Fruit fly (Drosophila melanogaster) whole organism, prepupa: ENCODE results near the gene Cyp6d4.

Experiments
- Blimp-1 ChIP-seq: fragments of 200-800 bp; sonication (Bioruptor generic); optimal IDR thresholded peaks from 3 replicates; lab custom pipeline; 2017; ENCODE audit warnings: missing biosample characterization, missing genetic modification characterization, mild to moderate bottlenecking, moderate library complexity, missing genetic modification reagents
- CG10631 ChIP-seq: fragments of 200-800 bp; sonication (Bioruptor generic); optimal IDR thresholded peaks from 2 replicates; lab custom pipeline; 2016; ENCODE audit warnings: missing biosample characterization, missing genetic modification characterization
- CG11294 ChIP-seq: fragments of 200-800 bp; sonication (Bioruptor generic); IDR thresholded peaks from 2 replicates; pipeline ENCODE4 v1.3.6; 2022; ENCODE audit warnings: missing biosample characterization, missing genetic modification characterization
- CG11902 ChIP-seq: fragments of 200-800 bp; sonication (Bioruptor generic); optimal IDR thresholded peaks from 3 replicates; lab custom pipeline; 2016; ENCODE audit warnings: missing biosample characterization, missing genetic modification characterization
- CG15336 ChIP-seq: fragments of 200-800 bp; sonication (Bioruptor generic); IDR thresholded peaks from 2 replicates; pipeline ENCODE4 v1.3.6; 2022; ENCODE audit warnings: missing biosample characterization, missing genetic modification characterization
- CG16779 ChIP-seq: fragments of 200-800 bp; sonication (Bioruptor generic); optimal IDR thresholded peaks from 3 replicates; lab custom pipeline; 2017; ENCODE audit warnings: missing biosample characterization, mild to moderate bottlenecking, missing genetic modification characterization
- CG3032 ChIP-seq: fragments of 200-800 bp; optimal IDR thresholded peaks from 2 replicates; lab custom pipeline; 2019; ENCODE audit warnings: missing biosample characterization, mild to moderate bottlenecking, missing genetic modification characterization, moderate library complexity
- CG31627 ChIP-seq: fragments of 200-800 bp; sonication (Bioruptor generic); optimal IDR thresholded peaks from 3 replicates; lab custom pipeline; 2016; ENCODE audit warnings: missing biosample characterization, missing genetic modification characterization
- CG32006 ChIP-seq: fragments of 200-800 bp; sonication (Bioruptor generic); optimal IDR thresholded peaks from 3 replicates; lab custom pipeline; 2017; ENCODE audit warnings: missing biosample characterization, mild to moderate bottlenecking, missing genetic modification characterization
- CG34406 ChIP-seq: fragments of 200-800 bp; sonication (Bioruptor generic); optimal IDR thresholded peaks from 3 replicates; lab custom pipeline; 2016; ENCODE audit warnings: missing biosample characterization, missing genetic modification characterization
- CG3919 ChIP-seq: fragments of 200-800 bp; sonication (Bioruptor generic); optimal IDR thresholded peaks from 3 replicates; lab custom pipeline; 2016; ENCODE audit warnings: missing biosample characterization, missing genetic modification characterization
- CG4318 ChIP-seq: fragments of 200-800 bp; sonication (Bioruptor generic); optimal IDR thresholded peaks from 3 replicates; lab custom pipeline; 2017; ENCODE audit warnings: missing biosample characterization, mild to moderate bottlenecking, missing genetic modification characterization
- CG6276 ChIP-seq: fragments of 200-800 bp; sonication (Bioruptor generic); optimal IDR thresholded peaks from 2 replicates; lab custom pipeline; 2017; ENCODE audit warnings: missing biosample characterization, mild to moderate bottlenecking, missing genetic modification characterization
- CG6808 ChIP-seq: fragments of 200-800 bp; sonication (Bioruptor generic); optimal IDR thresholded peaks from 3 replicates; lab custom pipeline; 2017; ENCODE audit warnings: missing biosample characterization, missing genetic modification characterization, mild to moderate bottlenecking, moderate library complexity, missing genetic modification reagents
- CG6854 ChIP-seq: fragments of 200-800 bp; sonication (Bioruptor generic); optimal IDR thresholded peaks from 2 replicates; lab custom pipeline; 2017; ENCODE audit warnings: missing biosample characterization, mild to moderate bottlenecking, missing genetic modification characterization
- CG7368 ChIP-seq: fragments of 200-800 bp; sonication (Bioruptor generic); optimal IDR thresholded peaks from 3 replicates; lab custom pipeline; 2016; ENCODE audit warnings: missing biosample characterization, missing genetic modification characterization
- CG8632 ChIP-seq: fragments of 200-800 bp; sonication (Bioruptor generic); optimal IDR thresholded peaks from 3 replicates; lab custom pipeline; 2016; ENCODE audit warnings: missing biosample characterization, missing genetic modification characterization
- Eip78C ChIP-seq: fragments of 200-800 bp; sonication (Bioruptor generic); peaks from one replicate; lab custom pipeline; 2016; ENCODE audit warnings: missing biosample characterization, missing genetic modification characterization
- Eip93F ChIP-seq: fragments of 200-800 bp; sonication (Bioruptor generic); optimal IDR thresholded peaks from 2 replicates; lab custom pipeline; 2016; ENCODE audit warnings: missing biosample characterization, mild to moderate bottlenecking, missing genetic modification characterization
- Hr38 ChIP-seq: sonication (Bioruptor generic); optimal IDR thresholded peaks from 2 replicates; lab custom pipeline; 2016; ENCODE audit warnings: missing biosample characterization, missing genetic modification characterization
- Hr39 ChIP-seq: fragments of 200-800 bp; sonication (Bioruptor generic); optimal IDR thresholded peaks from 2 replicates; lab custom pipeline; 2016; ENCODE audit warnings: missing biosample characterization, missing genetic modification characterization
- Hr4 ChIP-seq: fragments of 200-800 bp; sonication (Bioruptor generic); optimal IDR thresholded peaks from 3 replicates; lab custom pipeline; 2016; ENCODE audit warnings: missing biosample characterization, missing genetic modification characterization
- Met ChIP-seq: fragments of 200-800 bp; sonication (Bioruptor generic); optimal IDR thresholded peaks from 3 replicates; lab custom pipeline; 2016; ENCODE audit warnings: missing biosample characterization, missing genetic modification characterization
- Sox102F ChIP-seq: fragments of 200-800 bp; sonication (Bioruptor generic); optimal IDR thresholded peaks from 2 replicates; lab custom pipeline; 2016; ENCODE audit warnings: missing biosample characterization, mild to moderate bottlenecking, missing genetic modification characterization
- Sox14 ChIP-seq: fragments of 200-800 bp; sonication (Bioruptor generic); optimal IDR thresholded peaks from 3 replicates; lab custom pipeline; 2016; ENCODE audit warnings: missing biosample characterization, missing genetic modification characterization
- achi ChIP-seq: fragments of 200-800 bp; sonication (Bioruptor generic); optimal IDR thresholded peaks from 3 replicates; lab custom pipeline; 2016; ENCODE audit warnings: missing biosample characterization, missing genetic modification characterization
- dsx ChIP-seq: fragments of 200-800 bp; optimal IDR thresholded peaks from 3 replicates; lab custom pipeline; 2019; ENCODE audit warnings: missing biosample characterization, mild to moderate bottlenecking, missing genetic modification characterization, moderate library complexity; ENCODE audit not compliant: poor library complexity, severe bottlenecking
- esn ChIP-seq: fragments of 200-800 bp; sonication (Bioruptor generic); optimal IDR thresholded peaks from 2 replicates; lab custom pipeline; 2016; ENCODE audit warnings: missing biosample characterization, mild to moderate bottlenecking, missing genetic modification characterization, moderate library complexity
- fd59A ChIP-seq: fragments of 200-800 bp; sonication (Bioruptor generic); optimal IDR thresholded peaks from 2 replicates; lab custom pipeline; 2017; ENCODE audit warnings: missing biosample characterization, mild to moderate bottlenecking, missing genetic modification characterization, missing genetic modification reagents
- fd85E ChIP-seq: fragments of 200-800 bp; sonication (Bioruptor generic); optimal IDR thresholded peaks from 3 replicates; lab custom pipeline; 2016; ENCODE audit warnings: missing biosample characterization, missing genetic modification characterization
- lz ChIP-seq: fragments of 200-800 bp; sonication (Bioruptor generic); optimal IDR thresholded peaks from 3 replicates; lab custom pipeline; 2016; ENCODE audit warnings: missing biosample characterization, missing genetic modification characterization
- pdm3 ChIP-seq: fragments of 200-800 bp; sonication (Bioruptor generic); optimal IDR thresholded peaks from 3 replicates; lab custom pipeline; 2016; ENCODE audit warnings: missing biosample characterization, missing genetic modification characterization
- salr ChIP-seq, 2 experiments: fragments of 200-800 bp; sonication (Bioruptor generic); optimal IDR thresholded peaks; 3 replicates each; lab custom pipeline; 2016 to 2018; ENCODE audit warnings: missing biosample characterization in 2 of 2, missing genetic modification characterization in 2 of 2, mild to moderate bottlenecking in 1 of 2
- spab ChIP-seq: fragments of 200-800 bp; sonication (Bioruptor generic); optimal IDR thresholded peaks from 2 replicates; lab custom pipeline; 2017; ENCODE audit warnings: missing biosample characterization, mild to moderate bottlenecking, missing genetic modification characterization, missing genetic modification reagents
- svp ChIP-seq: fragments of 200-800 bp; sonication (Bioruptor generic); peaks from one replicate; lab custom pipeline; 2016; ENCODE audit warnings: missing biosample characterization, missing genetic modification characterization
- vri ChIP-seq: fragments of 200-800 bp; sonication (Bioruptor generic); optimal IDR thresholded peaks from 3 replicates; lab custom pipeline; 2016; ENCODE audit warnings: missing biosample characterization, mild to moderate bottlenecking, missing genetic modification characterization

The Cyp6d4 gene

DNA sequence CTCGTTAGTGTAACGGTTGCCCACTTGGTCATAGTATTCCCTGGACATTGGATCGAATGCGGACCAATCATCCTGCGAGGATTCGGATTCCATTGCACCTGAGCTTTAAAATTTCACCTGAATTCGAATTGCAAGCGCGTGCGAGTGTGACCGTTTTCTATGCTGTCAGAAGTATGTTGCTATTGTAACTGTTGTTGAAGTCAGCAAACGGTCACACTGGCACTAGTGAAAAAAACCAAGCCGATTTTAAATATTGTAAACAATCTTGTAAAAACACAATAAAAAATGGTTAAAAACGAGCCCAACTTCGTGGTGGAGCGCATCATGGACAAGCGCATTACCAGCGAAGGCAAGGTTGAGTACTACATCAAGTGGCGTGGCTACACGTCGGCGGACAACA lies 47.3 kb downstream of the Cyp6d4 start, which contains the start of the genes vret and HP1c:
Gene vret (minus strand): TSS at position 150 of the 400 bp plus-strand sequence.
Gene HP1c (plus strand): TSS at position 189 of the 400 bp plus-strand sequence.
- TF ChIP-seq fd85E (GFP tag; lab: Kevin White, UChicago) (no peak), pdm3 (GFP tag; lab: Kevin White, UChicago) (no peak), CG16779 (tag; lab: Kevin White, UChicago) (no peak), CG4318 (no peak), Met (GFP tag; lab: Kevin White, UChicago) (no peak), CG3032 (tag; lab: Kevin White, UChicago) (no peak), CG15336 (no peak), esn (no peak), CG6808 (GFP tag; lab: Kevin White, UChicago) (no peak), fd59A (no peak), CG6276 (GFP tag; lab: Kevin White, UChicago) (no peak)
- TF ChIP-seq, all 60 proteins: peak for 0

- TF ChIP-seq Hr4 (GFP tag; lab: Kevin White, UChicago) (no peak), Sox102F (GFP tag; lab: Kevin White, UChicago) (no peak), achi (no peak), vri (no peak), CG3919 (GFP tag; lab: Kevin White, UChicago) (no peak), CG11294 (GFP tag; lab: Robert Waterston, UW) (no peak), CG7368 (no peak), CG31627 (no peak), Hr38 (GFP tag; lab: Kevin White, UChicago) (no peak), CG4318 (no peak), CG10631 (GFP tag; lab: Kevin White, UChicago) (no peak), svp (GFP tag; lab: Kevin White, UChicago) (no peak), Eip78C (no peak)
Observed at dm6 chr3R:22747423-22748090, 49.4 kb downstream of the Cyp6d4 start, which contains the start of gene CG17141. CG17141 (minus strand) TSS chr3R:22747599.

dm6 chr3R:22748956-22749355 lies 50.8 kb downstream of the Cyp6d4 start, which contains the start of gene CG31139:
CG31139 (minus strand) TSS chr3R:22749056.
- TF ChIP-seq fd59A (no peak), Sox14 (GFP tag; lab: Kevin White, UChicago) (no peak), spab (GFP tag; lab: Kevin White, UChicago) (no peak), CG15336 (no peak), CG34406 (GFP tag; lab: Kevin White, UChicago) (no peak), CG6854 (GFP tag; lab: Kevin White, UChicago) (no peak), CG32006 (GFP tag; lab: Kevin White, UChicago) (no peak), salr (GFP tag; optimal IDR thresholded peaks at IDR 0.05; lab: Kevin White, UChicago) (no peak), Blimp-1 (no peak), Eip93F (GFP tag; lab: Kevin White, UChicago) (no peak), Hr38 (GFP tag; lab: Kevin White, UChicago) (no peak), CG11902 (GFP tag; lab: Kevin White, UChicago) (no peak), dsx (GFP tag; lab: Kevin White, UChicago) (no peak), lz (no peak), CG8632 (GFP tag; lab: Kevin White, UChicago) (no peak), Hr39 (GFP tag; lab: Kevin White, UChicago) (no peak)
